Fruit fly (Drosophila melanogaster) whole organism, embryonic: ENCODE data around the gene Rtca.

ENCODE experiments used
- ATbp ChIP-seq: fragments of 200-800 bp; sonication (Bioruptor generic); optimal IDR thresholded peaks from 2 replicates; lab custom pipeline; 2017; ENCODE audit warnings: missing biosample characterization, mild to moderate bottlenecking, missing genetic modification characterization, missing genetic modification reagents
- B-H1 ChIP-seq: fragments of 200-800 bp; sonication (Bioruptor generic); IDR thresholded peaks from 3 replicates; pipeline ENCODE4 v1.3.6; 2022; ENCODE audit warnings: missing biosample characterization, missing genetic modification characterization
- BEAF-32 ChIP-seq: fragments of 200-800 bp; sonication (Bioruptor generic); optimal IDR thresholded peaks from 3 replicates; lab custom pipeline; 2017; ENCODE audit warnings: missing biosample characterization, missing genetic modification characterization, mild to moderate bottlenecking, moderate library complexity, missing genetic modification reagents
- CG10543 ChIP-seq: fragments of 200-800 bp; sonication (Bioruptor generic); optimal IDR thresholded peaks from 3 replicates; lab custom pipeline; 2017; ENCODE audit warnings: missing biosample characterization, mild to moderate bottlenecking, missing genetic modification characterization, moderate library complexity
- CG1233 ChIP-seq: fragments of 200-800 bp; sonication (Bioruptor generic); optimal IDR thresholded peaks from 4 replicates; lab custom pipeline; 2018; ENCODE audit warnings: missing biosample characterization, mild to moderate bottlenecking, missing genetic modification characterization
- CG12659 ChIP-seq: fragments of 200-800 bp; sonication (Bioruptor generic); optimal IDR thresholded peaks from 3 replicates; lab custom pipeline; 2017; ENCODE audit warnings: mild to moderate bottlenecking, missing biosample characterization, missing genetic modification reagents, missing genetic modification characterization
- CG15514 ChIP-seq: fragments of 200-800 bp; sonication (Bioruptor generic); optimal IDR thresholded peaks from 3 replicates; lab custom pipeline; 2017; ENCODE audit warnings: missing biosample characterization, missing genetic modification characterization, mild to moderate bottlenecking, moderate library complexity, missing genetic modification reagents
- CG1647 ChIP-seq: fragments of 200-800 bp; sonication (Bioruptor generic); optimal IDR thresholded peaks from 3 replicates; lab custom pipeline; 2016; ENCODE audit warnings: missing biosample characterization, missing genetic modification characterization
- CG17328 ChIP-seq: fragments of 200-800 bp; sonication (Bioruptor generic); IDR thresholded peaks from 2 replicates; pipeline ENCODE4 v1.3.6; 2022; ENCODE audit warnings: missing biosample characterization, missing genetic modification characterization
- CG18476 ChIP-seq: fragments of 200-800 bp; sonication (Bioruptor generic); optimal IDR thresholded peaks from 2 replicates; lab custom pipeline; 2016; ENCODE audit warnings: missing biosample characterization, mild to moderate bottlenecking, missing genetic modification characterization
- CG2199 ChIP-seq: fragments of 200-800 bp; sonication (Bioruptor generic); IDR thresholded peaks from 3 replicates; pipeline ENCODE4 v1.3.6; 2022; ENCODE audit warnings: missing biosample characterization, missing genetic modification characterization
- CG2202 ChIP-seq: fragments of 200-800 bp; sonication (Bioruptor generic); optimal IDR thresholded peaks from 2 replicates; lab custom pipeline; 2018; ENCODE audit warnings: missing biosample characterization, mild to moderate bottlenecking, missing genetic modification characterization
- CG2678 ChIP-seq: fragments of 200-800 bp; sonication (Bioruptor generic); optimal IDR thresholded peaks from 3 replicates; lab custom pipeline; 2019; ENCODE audit warnings: missing biosample characterization, mild to moderate bottlenecking, missing genetic modification characterization, moderate library complexity
- CG30403 ChIP-seq: fragments of 200-800 bp; sonication (Bioruptor generic); optimal IDR thresholded peaks from 3 replicates; lab custom pipeline; 2016; ENCODE audit warnings: missing biosample characterization, missing genetic modification characterization
- CG31365 ChIP-seq: fragments of 200-800 bp; sonication (Bioruptor generic); optimal IDR thresholded peaks from 2 replicates; lab custom pipeline; 2018; ENCODE audit warnings: missing biosample characterization, mild to moderate bottlenecking, missing genetic modification characterization
- CG31441 ChIP-seq: fragments of 200-800 bp; sonication (Bioruptor generic); IDR thresholded peaks from 2 replicates; pipeline ENCODE4 v1.3.6; 2022; ENCODE audit warnings: missing biosample characterization, missing genetic modification characterization
- CG3995 ChIP-seq: fragments of 200-800 bp; sonication (Bioruptor generic); optimal IDR thresholded peaks from 3 replicates; lab custom pipeline; 2016; ENCODE audit warnings: missing biosample characterization, missing genetic modification characterization
- CG8281 ChIP-seq: fragments of 200-800 bp; sonication (Bioruptor generic); optimal IDR thresholded peaks from 2 replicates; lab custom pipeline; 2018; ENCODE audit warnings: missing biosample characterization, mild to moderate bottlenecking, missing genetic modification characterization, moderate library complexity
- CG8290 ChIP-seq, 3 experiments: fragments of 200-800 bp; sonication (Bioruptor generic); optimal IDR thresholded peaks; 2 replicates each; lab custom pipeline; 2016 to 2019; ENCODE audit warnings: missing biosample characterization in 3 of 3, missing genetic modification characterization in 3 of 3, mild to moderate bottlenecking in 2 of 3, moderate library complexity in 1 of 3
- CG9876 ChIP-seq: fragments of 200-800 bp; sonication (Bioruptor generic); optimal IDR thresholded peaks from 2 replicates; lab custom pipeline; 2016; ENCODE audit warnings: missing biosample characterization, missing genetic modification characterization
- CTCF ChIP-seq: fragments of 200-800 bp; sonication (Bioruptor generic); optimal IDR thresholded peaks from 2 replicates; lab custom pipeline; 2017; ENCODE audit warnings: missing biosample characterization, mild to moderate bottlenecking, missing genetic modification characterization, moderate library complexity
- CkIIα-i1 ChIP-seq: fragments of 200-800 bp; sonication (Bioruptor generic); IDR thresholded peaks from 2 replicates; pipeline ENCODE4 v1.3.6; 2022; ENCODE audit warnings: missing biosample characterization, missing genetic modification characterization
- H15 ChIP-seq: fragments of 200-800 bp; sonication (Bioruptor generic); IDR thresholded peaks from 3 replicates; pipeline ENCODE4 v1.3.6; 2022; ENCODE audit warnings: missing biosample characterization, missing genetic modification characterization
- Hand ChIP-seq: fragments of 200-800 bp; sonication (Bioruptor generic); optimal IDR thresholded peaks from 2 replicates; lab custom pipeline; 2017; ENCODE audit warnings: mild to moderate bottlenecking, missing biosample characterization, missing genetic modification reagents, missing genetic modification characterization
- Hr3 ChIP-seq: fragments of 200-800 bp; sonication (Bioruptor generic); optimal IDR thresholded peaks from 3 replicates; lab custom pipeline; 2016; ENCODE audit warnings: missing biosample characterization, missing genetic modification characterization
- Hsf ChIP-seq: fragments of 200-800 bp; sonication (Bioruptor generic); optimal IDR thresholded peaks from 3 replicates; lab custom pipeline; 2016; ENCODE audit warnings: missing biosample characterization, missing genetic modification characterization
- Scr ChIP-seq: fragments of 200-800 bp; sonication (Bioruptor generic); IDR thresholded peaks from 2 replicates; pipeline ENCODE4 v1.3.6; 2022; ENCODE audit warnings: missing biosample characterization, missing genetic modification characterization; ENCODE audit not compliant: partially characterized antibody
- Six4 ChIP-seq: fragments of 200-800 bp; sonication (Bioruptor generic); optimal IDR thresholded peaks from 2 replicates; lab custom pipeline; 2016; ENCODE audit warnings: missing biosample characterization, missing genetic modification characterization
- Taf1 ChIP-seq: fragments of 200-800 bp; sonication (Bioruptor generic); IDR thresholded peaks from 2 replicates; pipeline ENCODE4 v1.3.6; 2022; ENCODE audit warnings: missing biosample characterization, missing genetic modification characterization
- Usf ChIP-seq: fragments of 200-800 bp; sonication (Bioruptor generic); optimal IDR thresholded peaks from 2 replicates; lab custom pipeline; 2017; ENCODE audit warnings: missing genotype, missing biosample characterization, missing genetic modification characterization
- aop ChIP-seq: fragments of 200-800 bp; sonication (Bioruptor generic); IDR thresholded peaks from 2 replicates; pipeline ENCODE4 v1.3.6; 2022; ENCODE audit warnings: missing biosample characterization, missing genetic modification characterization
- ash1 ChIP-seq: fragments of 200-800 bp; sonication (Bioruptor generic); optimal IDR thresholded peaks from 2 replicates; lab custom pipeline; 2018; ENCODE audit warnings: missing biosample characterization, mild to moderate bottlenecking, missing genetic modification characterization
- cas ChIP-seq: fragments of 200-800 bp; sonication (Bioruptor generic); IDR thresholded peaks from 2 replicates; pipeline ENCODE4 v1.3.6; 2022; ENCODE audit warnings: missing biosample characterization, missing genetic modification characterization
- cato ChIP-seq: fragments of 200-800 bp; sonication (Bioruptor generic); optimal IDR thresholded peaks from 2 replicates; lab custom pipeline; 2016; ENCODE audit warnings: missing biosample characterization, missing genetic modification characterization, borderline replicate concordance
- chinmo ChIP-seq: fragments of 200-800 bp; sonication (Bioruptor generic); IDR thresholded peaks from 4 replicates; pipeline ENCODE4 v1.3.6; 2022; ENCODE audit warnings: missing biosample characterization, missing genetic modification characterization; ENCODE audit not compliant: partially characterized antibody
- esg ChIP-seq: fragments of 200-800 bp; sonication (Bioruptor generic); conservative IDR thresholded peaks from 2 replicates; pipeline ENCODE4 v1.3.6; 2022; ENCODE audit warnings: missing biosample characterization, missing genetic modification characterization
- fd96Cb ChIP-seq: fragments of 200-800 bp; sonication (Bioruptor generic); optimal IDR thresholded peaks from 2 replicates; lab custom pipeline; 2018; ENCODE audit warnings: missing biosample characterization, mild to moderate bottlenecking, missing genetic modification characterization, moderate library complexity
- gcm2 ChIP-seq: fragments of 200-800 bp; sonication (Bioruptor generic); optimal IDR thresholded peaks from 2 replicates; lab custom pipeline; 2016; ENCODE audit warnings: missing biosample characterization, missing genetic modification characterization
- inv ChIP-seq: fragments of 200-800 bp; sonication (Bioruptor generic); IDR thresholded peaks from 2 replicates; pipeline ENCODE4 v1.3.6; 2022; ENCODE audit warnings: missing biosample characterization, missing genetic modification characterization; ENCODE audit not compliant: partially characterized antibody
- kay ChIP-seq: fragments of 200-800 bp; sonication (Bioruptor generic); optimal IDR thresholded peaks from 2 replicates; lab custom pipeline; 2016; ENCODE audit warnings: missing biosample characterization, missing genetic modification characterization
- mam ChIP-seq: fragments of 200-800 bp; sonication (Bioruptor generic); optimal IDR thresholded peaks from 3 replicates; lab custom pipeline; 2016; ENCODE audit warnings: missing biosample characterization, missing genetic modification characterization
- nau ChIP-seq: fragments of 200-800 bp; sonication (Bioruptor generic); optimal IDR thresholded peaks from 3 replicates; lab custom pipeline; 2017; ENCODE audit warnings: missing biosample characterization, mild to moderate bottlenecking, missing genetic modification characterization, missing genetic modification reagents
- pzg ChIP-seq: fragments of 200-800 bp; sonication (Bioruptor generic); optimal IDR thresholded peaks from 3 replicates; lab custom pipeline; 2018; ENCODE audit warnings: missing biosample characterization, mild to moderate bottlenecking, missing genetic modification characterization, moderate library complexity
- shn ChIP-seq: fragments of 200-800 bp; sonication (Bioruptor generic); optimal IDR thresholded peaks from 3 replicates; lab custom pipeline; 2016; ENCODE audit warnings: missing biosample characterization, missing genetic modification characterization
- sisA ChIP-seq: fragments of 200-800 bp; sonication (Bioruptor generic); IDR thresholded peaks from 2 replicates; pipeline ENCODE4 v1.3.6; 2022; ENCODE audit warnings: missing biosample characterization, missing genetic modification characterization
- sob ChIP-seq: fragments of 200-800 bp; sonication (Bioruptor generic); IDR thresholded peaks from 2 replicates; pipeline ENCODE4 v1.3.6; 2022; ENCODE audit warnings: missing biosample characterization, missing genetic modification characterization
- stwl ChIP-seq: fragments of 200-800 bp; sonication (Bioruptor generic); optimal IDR thresholded peaks from 3 replicates; lab custom pipeline; 2018; ENCODE audit warnings: missing biosample characterization, mild to moderate bottlenecking, missing genetic modification characterization, moderate library complexity
- trem ChIP-seq: fragments of 200-800 bp; optimal IDR thresholded peaks from 3 replicates; lab custom pipeline; 2019; ENCODE audit warnings: missing biosample characterization, mild to moderate bottlenecking, missing genetic modification characterization, moderate library complexity
- unc-4 ChIP-seq: fragments of 200-800 bp; sonication (Bioruptor generic); IDR thresholded peaks from 2 replicates; pipeline ENCODE4 v1.3.6; 2022; ENCODE audit warnings: missing biosample characterization, missing genetic modification characterization; ENCODE audit not compliant: partially characterized antibody
- vfl ChIP-seq: fragments of 200-800 bp; sonication (Bioruptor generic); optimal IDR thresholded peaks from 2 replicates; lab custom pipeline; 2016; ENCODE audit warnings: missing biosample characterization, missing genetic modification characterization

Gene Rtca

DNA sequence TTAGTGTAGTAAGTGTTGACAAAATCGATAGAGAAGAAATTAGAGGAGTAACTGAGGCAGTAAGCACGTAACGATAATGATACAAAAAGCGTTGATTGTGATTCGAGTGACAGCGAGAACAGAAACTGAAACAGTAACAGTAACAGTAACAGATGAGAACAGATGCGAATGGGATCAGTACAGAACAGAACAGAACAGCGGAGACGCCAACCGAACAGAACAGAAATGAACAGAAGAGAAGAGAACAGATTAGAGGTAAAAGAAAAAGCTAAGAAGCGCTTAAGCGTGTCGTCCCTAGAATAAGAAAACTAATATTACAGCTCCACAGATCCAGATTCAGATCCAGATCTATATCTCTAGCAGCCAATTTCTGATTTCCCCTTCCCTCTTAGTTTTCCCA is 40.4 kb downstream of the Rtca start (continued):
- TF ChIP-seq CG2199 (GFP tag; lab: Robert Waterston, UW) (0 out of 3 replicates have a peak, but pooled peaks have one; percentile 15), Six4 (GFP tag; lab: Kevin White, UChicago) (no peak), CG3995 (GFP tag; lab: Kevin White, UChicago) (peak; percentile 62), CTCF (GFP tag; lab: Kevin White, UChicago) (peak; percentile 68), gcm2 (no peak), Taf1 (no peak), CG9876 (GFP tag; lab: Kevin White, UChicago) (no peak), CG8290 (GFP tag; optimal IDR thresholded peaks at IDR 0.05; lab: Kevin White, UChicago) (peak; percentile 16), CG8290 (tag; optimal IDR thresholded peaks at IDR 0.05; lab: Kevin White, UChicago) (no peak), CG2202 (tag; lab: Kevin White, UChicago) (no peak), H15 (GFP tag; lab: Robert Waterston, UW) (no peak), CG12659 (GFP tag; lab: Kevin White, UChicago) (no peak), CG8281 (no peak), Hand (no peak), fd96Cb (tag; lab: Kevin White, UChicago) (no peak), CkIIα-i1 (GFP tag; lab: Robert Waterston, UW) (no peak), sob (GFP tag; lab: Robert Waterston, UW) (no peak), B-H1 (GFP tag; lab: Robert Waterston, UW) (no peak), vfl (GFP tag; lab: Kevin White, UChicago) (no peak), ash1 (GFP tag; lab: Kevin White, UChicago) (no peak), sisA (no peak), Scr (GFP tag; lab: Robert Waterston, UW) (no peak), CG10543 (no peak), CG15514 (GFP tag; lab: Kevin White, UChicago) (peak; percentile 59), stwl (tag; lab: Kevin White, UChicago) (peak; percentile 33), CG31365 (tag; lab: Kevin White, UChicago) (peak; percentile 19), CG31441 (GFP tag; lab: Robert Waterston, UW) (no peak), Usf (GFP tag; lab: Kevin White, UChicago) (no peak), unc-4 (GFP tag; lab: Robert Waterston, UW) (no peak), CG1647 (GFP tag; lab: Kevin White, UChicago) (no peak), kay (GFP tag; lab: Kevin White, UChicago) (no peak), chinmo (no peak), pzg (GFP tag; lab: Kevin White, UChicago) (peak; percentile 21), inv (GFP tag; lab: Robert Waterston, UW) (no peak), nau (GFP tag; lab: Kevin White, UChicago) (no peak), BEAF-32 (no peak)

DNA sequence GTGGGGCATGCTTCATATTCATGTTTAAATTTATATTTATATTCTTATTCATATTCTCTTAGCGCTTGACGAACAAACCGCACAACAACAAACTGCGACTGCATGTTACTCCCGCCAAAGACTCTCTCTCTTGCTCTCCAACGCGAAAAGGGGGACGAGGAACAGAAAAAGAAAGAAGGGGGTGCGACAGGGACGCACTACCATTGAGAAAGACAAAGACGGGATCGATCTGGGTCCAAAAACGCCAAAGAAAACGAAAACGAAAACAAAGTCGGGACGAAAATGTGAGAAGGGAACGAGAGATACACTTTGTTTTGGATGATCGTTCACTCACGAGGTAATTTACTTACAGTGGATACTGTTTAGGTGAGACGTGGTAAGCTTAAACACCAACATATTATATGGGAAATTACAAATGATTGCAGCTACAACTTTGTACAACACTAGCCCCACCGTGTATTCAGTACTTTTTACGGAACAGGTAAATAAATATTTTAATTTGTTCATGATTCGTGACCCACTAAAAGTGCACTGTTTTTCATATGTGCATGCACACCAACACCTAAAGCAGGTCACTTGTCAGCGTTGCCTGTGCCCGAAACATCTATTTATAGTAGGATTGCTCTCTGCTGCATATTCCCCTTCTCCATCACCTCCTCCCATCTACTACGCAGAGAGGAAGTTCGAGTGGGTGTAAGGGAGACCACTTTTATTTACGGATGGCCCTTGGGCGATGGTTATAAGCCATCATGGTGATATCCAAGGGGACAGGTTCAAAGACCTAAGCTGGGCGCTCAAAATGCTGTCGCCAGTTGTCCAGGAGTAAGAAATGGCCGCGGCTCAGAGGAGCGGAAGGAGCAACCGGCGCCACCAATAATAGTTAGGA is 49.7 kb downstream of the Rtca start:
- TF ChIP-seq CG17328, result 0 out of 2 replicates have a peak, but pooled peaks have one; percentile 38
- peak; percentile 49 for TF ChIP-seq shn (GFP tag; lab: Kevin White, UChicago)
- TF ChIP-seq ATbp, result peak; percentile 28
- TF ChIP-seq cas (GFP tag; lab: Robert Waterston, UW), result no peak
- TF ChIP-seq CG1233 (GFP tag; lab: Kevin White, UChicago), result peak; percentile 26
- TF ChIP-seq cato (GFP tag; lab: Kevin White, UChicago), result no peak
- no peak for TF ChIP-seq mam (GFP tag; lab: Kevin White, UChicago)
- peak; percentile 50 for TF ChIP-seq CG2678 (tag; lab: Kevin White, UChicago)
- peak; percentile 17 for TF ChIP-seq Hsf (GFP tag; lab: Kevin White, UChicago)
- no peak for TF ChIP-seq trem
- TF ChIP-seq CG18476, result peak; percentile 8
- no peak for TF ChIP-seq aop (GFP tag; lab: Robert Waterston, UW)
- peak; percentile 18 for TF ChIP-seq CG30403 (GFP tag; lab: Kevin White, UChicago)
- peak; percentile 28 for TF ChIP-seq Hr3
- 0 out of 2 replicates have a peak, but pooled peaks have one; percentile 6 for TF ChIP-seq esg
